Worm (Caenorhabditis elegans): ENCODE data around the gene dac-1.

- TF ChIP-seq tbx-37 (GFP tag; conservative IDR thresholded peaks at IDR 0.05) (no peak), sea-1 (GFP tag; conservative IDR thresholded peaks at IDR 0.05) (no peak), flt-1 (GFP tag; IDR thresholded peaks at IDR 0.05) (no peak), scrt-1 (GFP tag; IDR thresholded peaks at IDR 0.05) (no peak), tbx-11 (GFP tag; IDR thresholded peaks at IDR 0.05) (no peak), ama-1 (optimal IDR thresholded peaks at IDR 0.05) (no peak)
Observed at ce11 chrIII:859898-860297, 44.0 kb downstream of the dac-1 start, which contains the start of gene exos-4.2.
